Fruit fly (Drosophila melanogaster) whole organism, embryonic: Measurements from ENCODE around the gene CG42820.
A peak's percentile ranks its signal among the peaks of the same experiment; 100 is the strongest.

Experiments used
- CG10654 ChIP-seq: fragments of 200-800 bp; sonication (Bioruptor generic); optimal IDR thresholded peaks from 2 replicates; lab custom pipeline; 2016; ENCODE audit warnings: missing biosample characterization, missing genetic modification characterization
- CG11504 ChIP-seq: fragments of 200-800 bp; sonication (Bioruptor generic); optimal IDR thresholded peaks from 3 replicates; lab custom pipeline; 2019; ENCODE audit warnings: missing biosample characterization, mild to moderate bottlenecking, missing genetic modification characterization, moderate library complexity
- CG11560 ChIP-seq: fragments of 200-800 bp; sonication (Bioruptor generic); IDR thresholded peaks from 3 replicates; pipeline ENCODE4 v1.3.6; 2022; ENCODE audit warnings: missing biosample characterization, missing genetic modification characterization
- CG12659 ChIP-seq: fragments of 200-800 bp; sonication (Bioruptor generic); optimal IDR thresholded peaks from 3 replicates; lab custom pipeline; 2017; ENCODE audit warnings: mild to moderate bottlenecking, missing biosample characterization, missing genetic modification reagents, missing genetic modification characterization
- CG12744 ChIP-seq: fragments of 200-800 bp; sonication (Bioruptor generic); optimal IDR thresholded peaks from 2 replicates; lab custom pipeline; 2016; ENCODE audit warnings: missing biosample characterization, missing genetic modification characterization
- CG13624 ChIP-seq: fragments of 200-800 bp; sonication (Bioruptor generic); optimal IDR thresholded peaks from 2 replicates; lab custom pipeline; 2016; ENCODE audit warnings: missing biosample characterization, missing genetic modification characterization
- CG1603 ChIP-seq: fragments of 200-800 bp; sonication (Bioruptor generic); optimal IDR thresholded peaks from 2 replicates; lab custom pipeline; 2019; ENCODE audit warnings: missing biosample characterization, mild to moderate bottlenecking, missing genetic modification characterization, moderate library complexity
- CG17829 ChIP-seq: fragments of 200-800 bp; optimal IDR thresholded peaks from 2 replicates; lab custom pipeline; 2019; ENCODE audit warnings: missing biosample characterization, mild to moderate bottlenecking, missing genetic modification characterization, moderate library complexity
- CG18764 ChIP-seq: fragments of 200-800 bp; sonication (Bioruptor generic); optimal IDR thresholded peaks from 3 replicates; lab custom pipeline; 2016; ENCODE audit warnings: missing biosample characterization, missing genetic modification characterization
- CG2129 ChIP-seq: fragments of 200-800 bp; sonication (Bioruptor generic); IDR thresholded peaks from 2 replicates; pipeline ENCODE4 v1.3.6; 2022; ENCODE audit warnings: missing biosample characterization, missing genetic modification characterization; ENCODE audit not compliant: partially characterized antibody
- CG30020 ChIP-seq: fragments of 200-800 bp; optimal IDR thresholded peaks from 2 replicates; lab custom pipeline; 2019; ENCODE audit warnings: missing biosample characterization, mild to moderate bottlenecking, missing genetic modification characterization, moderate library complexity
- CG31365 ChIP-seq: fragments of 200-800 bp; sonication (Bioruptor generic); optimal IDR thresholded peaks from 2 replicates; lab custom pipeline; 2018; ENCODE audit warnings: missing biosample characterization, mild to moderate bottlenecking, missing genetic modification characterization
- CG31388 ChIP-seq: fragments of 200-800 bp; sonication (Bioruptor generic); optimal IDR thresholded peaks from 2 replicates; lab custom pipeline; 2016; ENCODE audit warnings: missing biosample characterization, missing genetic modification characterization
- CG3163 ChIP-seq: fragments of 200-800 bp; sonication (Bioruptor generic); optimal IDR thresholded peaks from 3 replicates; lab custom pipeline; 2016; ENCODE audit warnings: missing biosample characterization, missing genetic modification characterization
- CG33213 ChIP-seq: fragments of 200-800 bp; sonication (Bioruptor generic); optimal IDR thresholded peaks from 3 replicates; lab custom pipeline; 2016; ENCODE audit warnings: missing biosample characterization, missing genetic modification characterization
- CG6813 ChIP-seq: fragments of 200-800 bp; sonication (Bioruptor generic); optimal IDR thresholded peaks from 2 replicates; lab custom pipeline; 2017; ENCODE audit warnings: missing biosample characterization, missing genetic modification characterization, mild to moderate bottlenecking, moderate library complexity, missing genetic modification reagents
- CG9727 ChIP-seq: fragments of 200-800 bp; sonication (Bioruptor generic); optimal IDR thresholded peaks from 3 replicates; lab custom pipeline; 2017; ENCODE audit warnings: missing biosample characterization, mild to moderate bottlenecking, missing genetic modification characterization
- Doc3 ChIP-seq: fragments of 200-800 bp; sonication (Bioruptor generic); IDR thresholded peaks from 3 replicates; pipeline ENCODE4 v1.3.6; 2022; ENCODE audit warnings: missing biosample characterization, missing genetic modification characterization; ENCODE audit not compliant: partially characterized antibody
- Elba2 ChIP-seq: fragments of 200-800 bp; sonication (Bioruptor generic); optimal IDR thresholded peaks from 3 replicates; lab custom pipeline; 2016; ENCODE audit warnings: missing biosample characterization, missing genetic modification characterization
- Lhr ChIP-seq: fragments of 200-800 bp; sonication (Bioruptor generic); optimal IDR thresholded peaks from 3 replicates; lab custom pipeline; 2017; ENCODE audit warnings: mild to moderate bottlenecking, missing biosample characterization, missing genetic modification reagents, missing genetic modification characterization
- NK7.1 ChIP-seq: fragments of 200-800 bp; sonication (Bioruptor generic); optimal IDR thresholded peaks from 3 replicates; lab custom pipeline; 2016; ENCODE audit warnings: missing biosample characterization, missing genetic modification characterization
- TFAM ChIP-seq: fragments of 200-800 bp; sonication (Bioruptor generic); optimal IDR thresholded peaks from 2 replicates; lab custom pipeline; 2017; ENCODE audit warnings: missing biosample characterization, missing genetic modification characterization, inconsistent platforms
- ato ChIP-seq: fragments of 200-800 bp; sonication (Bioruptor generic); IDR thresholded peaks from 2 replicates; pipeline ENCODE4 v1.3.6; 2022; ENCODE audit warnings: missing biosample characterization, missing genetic modification characterization; ENCODE audit not compliant: partially characterized antibody
- cas ChIP-seq: fragments of 200-800 bp; sonication (Bioruptor generic); IDR thresholded peaks from 2 replicates; pipeline ENCODE4 v1.3.6; 2022; ENCODE audit warnings: missing biosample characterization, missing genetic modification characterization
- cg ChIP-seq: fragments of 200-800 bp; sonication (Bioruptor generic); optimal IDR thresholded peaks from 3 replicates; lab custom pipeline; 2019; ENCODE audit warnings: missing biosample characterization, mild to moderate bottlenecking, missing genetic modification characterization, moderate library complexity
- corto ChIP-seq: fragments of 200-800 bp; sonication (Bioruptor generic); optimal IDR thresholded peaks from 2 replicates; lab custom pipeline; 2016; ENCODE audit warnings: missing biosample characterization, mild to moderate bottlenecking, missing genetic modification characterization, moderate library complexity
- emc ChIP-seq: fragments of 200-800 bp; sonication (Bioruptor generic); optimal IDR thresholded peaks from 2 replicates; lab custom pipeline; 2016; ENCODE audit warnings: missing biosample characterization, missing genetic modification characterization
- ems ChIP-seq: fragments of 200-800 bp; sonication (Bioruptor generic); optimal IDR thresholded peaks from 3 replicates; lab custom pipeline; 2016; ENCODE audit warnings: missing biosample characterization, missing genetic modification characterization
- ewg ChIP-seq: fragments of 200-800 bp; sonication (Bioruptor generic); optimal IDR thresholded peaks from 3 replicates; lab custom pipeline; 2017; ENCODE audit warnings: mild to moderate bottlenecking, missing biosample characterization, missing genetic modification reagents, missing genetic modification characterization
- ftz-f1 ChIP-seq: fragments of 200-800 bp; sonication (Bioruptor generic); optimal IDR thresholded peaks from 2 replicates; lab custom pipeline; 2016; ENCODE audit warnings: missing biosample characterization, missing genetic modification characterization
- gcm ChIP-seq: fragments of 200-800 bp; sonication (Bioruptor generic); optimal IDR thresholded peaks from 2 replicates; lab custom pipeline; 2019; ENCODE audit warnings: missing biosample characterization, mild to moderate bottlenecking, missing genetic modification characterization, moderate library complexity
- gcm2 ChIP-seq: fragments of 200-800 bp; sonication (Bioruptor generic); optimal IDR thresholded peaks from 2 replicates; lab custom pipeline; 2016; ENCODE audit warnings: missing biosample characterization, missing genetic modification characterization
- jing ChIP-seq: fragments of 200-800 bp; sonication (Bioruptor generic); optimal IDR thresholded peaks from 2 replicates; lab custom pipeline; 2018; ENCODE audit warnings: missing biosample characterization, mild to moderate bottlenecking, missing genetic modification characterization
- jumu ChIP-seq: fragments of 200-800 bp; sonication (Bioruptor generic); optimal IDR thresholded peaks from 3 replicates; lab custom pipeline; 2016; ENCODE audit warnings: missing biosample characterization, missing genetic modification characterization
- lilli ChIP-seq: fragments of 200-800 bp; sonication (Bioruptor generic); optimal IDR thresholded peaks from 3 replicates; lab custom pipeline; 2016; ENCODE audit warnings: missing biosample characterization, missing genetic modification characterization
- nom ChIP-seq: fragments of 200-800 bp; sonication (Bioruptor generic); optimal IDR thresholded peaks from 2 replicates; lab custom pipeline; 2017; ENCODE audit warnings: missing biosample characterization, missing genetic modification characterization, mild to moderate bottlenecking, moderate library complexity, missing genetic modification reagents
- pho ChIP-seq: fragments of 200-800 bp; sonication (Bioruptor generic); optimal IDR thresholded peaks from 2 replicates; lab custom pipeline; 2016; ENCODE audit warnings: missing biosample characterization, missing genetic modification characterization
- phol ChIP-seq: fragments of 200-800 bp; sonication (Bioruptor generic); optimal IDR thresholded peaks from 3 replicates; lab custom pipeline; 2018; ENCODE audit warnings: missing biosample characterization, mild to moderate bottlenecking, missing genetic modification characterization, moderate library complexity
- sens ChIP-seq: fragments of 200-800 bp; sonication (Bioruptor generic); peaks from one replicate; lab custom pipeline; 2016; ENCODE audit warnings: missing biosample characterization, missing genetic modification characterization
- slou ChIP-seq: fragments of 200-800 bp; sonication (Bioruptor generic); optimal IDR thresholded peaks from 3 replicates; lab custom pipeline; 2016; ENCODE audit warnings: missing biosample characterization, missing genetic modification characterization
- ssp ChIP-seq: fragments of 200-800 bp; sonication (Bioruptor generic); IDR thresholded peaks from 2 replicates; pipeline ENCODE4 v1.3.6; 2022; ENCODE audit warnings: missing biosample characterization, missing genetic modification characterization
- stwl ChIP-seq: fragments of 200-800 bp; sonication (Bioruptor generic); optimal IDR thresholded peaks from 3 replicates; lab custom pipeline; 2018; ENCODE audit warnings: missing biosample characterization, mild to moderate bottlenecking, missing genetic modification characterization, moderate library complexity
- sug ChIP-seq: fragments of 200-800 bp; optimal IDR thresholded peaks from 2 replicates; lab custom pipeline; 2019; ENCODE audit warnings: missing biosample characterization, mild to moderate bottlenecking, missing genetic modification characterization, moderate library complexity
- tgo ChIP-seq: fragments of 200-800 bp; sonication (Bioruptor generic); IDR thresholded peaks from 3 replicates; pipeline ENCODE4 v1.3.6; 2022; ENCODE audit warnings: missing biosample characterization, missing genetic modification characterization
- twi ChIP-seq: fragments of 200-800 bp; optimal IDR thresholded peaks from 2 replicates; lab custom pipeline; 2019; ENCODE audit warnings: missing biosample characterization, mild to moderate bottlenecking, missing genetic modification characterization, moderate library complexity
- unc-4 ChIP-seq: fragments of 200-800 bp; sonication (Bioruptor generic); IDR thresholded peaks from 2 replicates; pipeline ENCODE4 v1.3.6; 2022; ENCODE audit warnings: missing biosample characterization, missing genetic modification characterization; ENCODE audit not compliant: partially characterized antibody
- vvl ChIP-seq: fragments of 200-800 bp; sonication (Bioruptor generic); IDR thresholded peaks from 2 replicates; pipeline ENCODE4 v1.3.6; 2022; ENCODE audit warnings: missing biosample characterization, missing genetic modification characterization
- wor ChIP-seq: fragments of 200-800 bp; sonication (Bioruptor generic); IDR thresholded peaks from 2 replicates; pipeline ENCODE4 v1.3.6; 2022; ENCODE audit warnings: missing biosample characterization, missing genetic modification characterization

The CG42820 gene

DNA sequence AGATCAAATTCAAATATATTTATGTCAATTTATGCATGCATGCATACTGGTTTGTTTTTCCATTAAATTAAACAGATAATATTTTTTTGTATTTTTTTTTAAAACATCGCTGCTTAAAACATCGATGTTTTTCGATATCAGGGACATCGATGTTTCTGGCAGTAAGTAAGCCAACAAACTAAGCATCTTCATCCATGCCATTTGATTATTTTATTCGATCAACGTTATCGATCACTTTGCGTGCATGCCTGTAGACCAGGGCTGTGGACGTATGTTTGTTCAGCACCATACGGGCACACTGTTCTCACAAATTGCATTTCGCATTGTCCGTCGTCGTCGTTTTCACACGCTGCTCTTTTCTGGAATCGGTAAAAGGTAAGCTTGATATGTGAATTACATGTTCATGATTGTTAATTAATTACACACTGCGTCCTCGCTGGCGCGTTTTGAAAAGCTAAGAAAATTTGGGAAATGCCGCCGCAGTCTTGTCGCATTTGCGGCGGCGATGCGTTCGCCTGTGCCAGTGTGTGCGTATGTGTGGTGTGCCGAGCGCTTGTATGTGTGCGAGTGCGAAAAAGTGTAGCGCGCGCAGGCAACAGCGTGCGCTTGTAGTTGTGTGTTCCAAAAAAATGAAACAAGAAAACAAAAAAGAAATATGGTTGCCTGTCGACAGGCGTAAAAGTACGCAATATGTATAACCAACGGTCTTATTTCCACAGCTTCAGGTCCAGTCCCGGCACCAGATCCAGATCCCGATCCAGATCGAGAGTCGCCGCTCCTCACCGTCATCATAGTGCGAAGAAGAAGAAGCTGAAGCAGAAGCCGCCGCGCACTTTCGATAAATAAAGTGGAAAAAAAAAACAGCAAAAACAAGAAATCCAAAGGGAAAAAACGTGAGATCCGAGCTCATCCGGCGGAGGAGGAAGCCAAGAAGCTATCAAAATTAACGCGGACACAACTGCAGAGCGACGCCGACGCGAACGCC is 11.4 kb upstream of the CG42820 start, which contains the start of gene emb (continued):
- peak; percentile 2 for TF ChIP-seq slou (GFP tag; lab: Kevin White, UChicago)
- TF ChIP-seq jumu: peak; percentile 58
- TF ChIP-seq CG30020 (tag; lab: Kevin White, UChicago): peak; percentile 71
- TF ChIP-seq phol (tag; lab: Kevin White, UChicago): peak; percentile 68
- TF ChIP-seq CG33213 (GFP tag; lab: Kevin White, UChicago): peak; percentile 89
- TF ChIP-seq CG11560 (tag; lab: Robert Waterston, UW): peak; percentile 99
- peak; percentile 9 for TF ChIP-seq CG12744 (GFP tag; lab: Kevin White, UChicago)
- peak; percentile 91 for TF ChIP-seq nom (GFP tag; lab: Kevin White, UChicago)
- TF ChIP-seq twi (tag; lab: Kevin White, UChicago): peak; percentile 40
- no peak for TF ChIP-seq NK7.1 (GFP tag; lab: Kevin White, UChicago)
- TF ChIP-seq emc: no peak
- no peak for TF ChIP-seq CG11504 (tag; lab: Kevin White, UChicago)
- TF ChIP-seq CG31365: no peak
- peak; percentile 42 for TF ChIP-seq CG13624 (GFP tag; lab: Kevin White, UChicago)
- TF ChIP-seq CG9727 (GFP tag; lab: Kevin White, UChicago): peak; percentile 66
- TF ChIP-seq unc-4 (GFP tag; lab: Robert Waterston, UW): peak; percentile 87
- TF ChIP-seq CG6813 (GFP tag; lab: Kevin White, UChicago): no peak
- peak; percentile 7 for TF ChIP-seq CG10654 (GFP tag; lab: Kevin White, UChicago)
- TF ChIP-seq cas (GFP tag; lab: Robert Waterston, UW): peak; percentile 18; the same call in 1 of the 2 replicates
- TF ChIP-seq CG31388 (GFP tag; lab: Kevin White, UChicago): no peak
- TF ChIP-seq lilli (GFP tag; lab: Kevin White, UChicago): peak; percentile 67
- TF ChIP-seq wor (GFP tag; lab: Robert Waterston, UW): no peak
- peak; percentile 92 for TF ChIP-seq Doc3 (GFP tag; lab: Robert Waterston, UW)
- TF ChIP-seq CG2129: peak; percentile 67; the same call in 1 of the 2 replicates
- TF ChIP-seq sens (GFP tag; lab: Kevin White, UChicago): peak; percentile 88
- peak; percentile 14 for TF ChIP-seq Elba2
- no peak for TF ChIP-seq corto
- TF ChIP-seq gcm2 (GFP tag; lab: Kevin White, UChicago): peak; percentile 26
- peak; percentile 65 for TF ChIP-seq pho
- TF ChIP-seq vvl (GFP tag; lab: Robert Waterston, UW): peak; percentile 55
- TF ChIP-seq ssp (GFP tag; lab: Robert Waterston, UW): peak; percentile 68
- TF ChIP-seq CG18764 (GFP tag; lab: Kevin White, UChicago): peak; percentile 29
- TF ChIP-seq sug (tag; lab: Kevin White, UChicago): no peak
- TF ChIP-seq tgo (GFP tag; lab: Robert Waterston, UW): no peak
- peak; percentile 53 for TF ChIP-seq ewg
- peak; percentile 41 for TF ChIP-seq ems (GFP tag; lab: Kevin White, UChicago)
- TF ChIP-seq CG17829: peak; percentile 71
- peak; percentile 99 for TF ChIP-seq ato
- peak; percentile 19 for TF ChIP-seq ftz-f1 (GFP tag; lab: Kevin White, UChicago)
- no peak for TF ChIP-seq jing (GFP tag; lab: Kevin White, UChicago)
- TF ChIP-seq CG1603 (tag; lab: Kevin White, UChicago): peak; percentile 85
- TF ChIP-seq cg: peak; percentile 99
- peak; percentile 24 for TF ChIP-seq CG3163 (GFP tag; lab: Kevin White, UChicago)
- peak; percentile 98 for TF ChIP-seq stwl (tag; lab: Kevin White, UChicago)
- peak; percentile 93 for TF ChIP-seq CG12659 (GFP tag; lab: Kevin White, UChicago)
- no peak for TF ChIP-seq TFAM
- TF ChIP-seq gcm: no peak
- TF ChIP-seq Lhr (GFP tag; lab: Kevin White, UChicago): peak; percentile 93
